Worm (Caenorhabditis elegans) whole organism, L1 larva: ENCODE measurements around the gene Y59H11AR.4.
A peak's percentile ranks its signal among the peaks of the same experiment; 100 is the strongest.

Experiments used
- C04F5.9 ChIP-seq: sonication (generic microtip); optimal IDR thresholded peaks from 2 replicates; lab custom pipeline; 2016; ENCODE audit warnings: missing genetic modification characterization, missing compliant biosample characterization
- C16A3.4 ChIP-seq: fragments of 150-350 bp; optimal IDR thresholded peaks from 2 replicates; lab custom pipeline; 2014; ENCODE audit warnings: missing biosample characterization, missing genetic modification characterization
- C34B4.2 ChIP-seq: sonication (generic microtip); optimal IDR thresholded peaks from 2 replicates; lab custom pipeline; 2017; ENCODE audit warnings: mild to moderate bottlenecking, missing genetic modification characterization, missing compliant biosample characterization
- aha-1 ChIP-seq: fragments of 150-350 bp; optimal IDR thresholded peaks from 2 replicates; lab custom pipeline; 2014; ENCODE audit warnings: missing biosample characterization, missing genetic modification characterization
- alr-1 ChIP-seq: fragments of 200-800 bp; sonication (Bioruptor generic); optimal IDR thresholded peaks from 2 replicates; lab custom pipeline; 2018; ENCODE audit warnings: borderline replicate concordance, mild to moderate bottlenecking, missing genetic modification characterization, missing compliant biosample characterization
- aly-2 ChIP-seq: fragments of 150-350 bp; optimal IDR thresholded peaks from 2 replicates; lab custom pipeline; 2014; ENCODE audit warnings: missing biosample characterization, missing genetic modification characterization
- ama-1 ChIP-seq: fragments of 150-350 bp; optimal IDR thresholded peaks from 2 replicates; lab custom pipeline; 2014
- blmp-1 ChIP-seq: fragments of 150-350 bp; optimal IDR thresholded peaks from 2 replicates; lab custom pipeline; 2014; ENCODE audit warnings: missing biosample characterization, missing genetic modification characterization
- ceh-63 ChIP-seq: fragments of 200-800 bp; sonication (Bioruptor generic); optimal IDR thresholded peaks from 2 replicates; lab custom pipeline; 2018; ENCODE audit warnings: mild to moderate bottlenecking, missing genetic modification characterization, missing compliant biosample characterization
- ceh-8 ChIP-seq: fragments of 200-800 bp; sonication (Bioruptor generic); optimal IDR thresholded peaks from 2 replicates; lab custom pipeline; 2018; ENCODE audit warnings: mild to moderate bottlenecking, missing genetic modification characterization, moderate library complexity, missing compliant biosample characterization
- ceh-82 ChIP-seq, 3 experiments: fragments of 150-350 bp in 1 of 3; sonication (generic microtip) in 2 of 3; optimal IDR thresholded peaks; 2 replicates each; lab custom pipeline; 2014 to 2017; ENCODE audit warnings: missing biosample characterization in 3 of 3, missing genetic modification characterization in 3 of 3
- ces-1 ChIP-seq: fragments of 150-350 bp; optimal IDR thresholded peaks from 2 replicates; lab custom pipeline; 2014; ENCODE audit warnings: missing biosample characterization, missing genetic modification reagents, missing genetic modification characterization
- dsc-1 ChIP-seq: sonication (generic microtip); optimal IDR thresholded peaks from 2 replicates; lab custom pipeline; 2016; ENCODE audit warnings: mild to moderate bottlenecking, missing genetic modification characterization, missing compliant biosample characterization
- efl-1 ChIP-seq, 4 experiments: fragments of 150-350 bp; optimal IDR thresholded peaks in 3 of 4; peaks in 1 of 4; 1 replicate in 1 of 4; 2 replicates in 3 of 4; lab custom pipeline; 2014; ENCODE audit warnings: missing biosample characterization in 2 of 4, missing genetic modification characterization in 2 of 4, missing genetic modification reagents in 2 of 4
- efl-3 ChIP-seq: fragments of 200-800 bp; sonication (Bioruptor generic); optimal IDR thresholded peaks from 2 replicates; lab custom pipeline; 2018; ENCODE audit warnings: mild to moderate bottlenecking, missing genetic modification characterization, missing compliant biosample characterization
- egl-27 ChIP-seq, 2 experiments: fragments of 150-350 bp in 1 of 2; sonication (generic microtip); optimal IDR thresholded peaks; 3 replicates each; lab custom pipeline; 2017 to 2018; ENCODE audit warnings: missing biosample characterization in 2 of 2, missing genetic modification characterization in 2 of 2, missing genetic modification reagents in 2 of 2
- elt-2 ChIP-seq: sonication (generic microtip); optimal IDR thresholded peaks from 2 replicates; lab custom pipeline; 2016; ENCODE audit warnings: missing genetic modification characterization, mild to moderate bottlenecking, inconsistent platforms, missing compliant biosample characterization, missing genetic modification reagents
- elt-3 ChIP-seq, 6 experiments: fragments of 150-350 bp in 1 of 6; sonication (generic microtip); optimal IDR thresholded peaks; 2 replicates each; lab custom pipeline; 2017 to 2018; ENCODE audit warnings: missing biosample characterization in 6 of 6, missing genetic modification characterization in 6 of 6, inconsistent platforms in 1 of 6
- ets-5 ChIP-seq: fragments of 200-800 bp; sonication (Bioruptor generic); IDR thresholded peaks from 2 replicates; pipeline ENCODE4 v1.3.6; 2022; ENCODE audit warnings: missing genetic modification characterization, missing compliant biosample characterization
- fos-1 ChIP-seq: fragments of 150-350 bp; optimal IDR thresholded peaks from 2 replicates; lab custom pipeline; 2014; ENCODE audit warnings: missing biosample characterization, missing genetic modification characterization
- hlh-17 ChIP-seq: fragments of 200-800 bp; sonication (Bioruptor generic); optimal IDR thresholded peaks from 2 replicates; lab custom pipeline; 2018; ENCODE audit warnings: missing genetic modification characterization, mild to moderate bottlenecking, missing compliant biosample characterization, moderate library complexity, borderline replicate concordance
- irx-1 ChIP-seq: sonication (generic microtip); optimal IDR thresholded peaks from 2 replicates; lab custom pipeline; 2016; ENCODE audit warnings: missing genetic modification characterization, missing compliant biosample characterization
- isw-1 ChIP-seq: fragments of 200-800 bp; sonication (Bioruptor generic); IDR thresholded peaks from 2 replicates; pipeline ENCODE4 v1.3.6; 2022; ENCODE audit warnings: missing genetic modification characterization, missing compliant biosample characterization
- jun-1 ChIP-seq: fragments of 150-350 bp; optimal IDR thresholded peaks from 2 replicates; lab custom pipeline; 2014; ENCODE audit warnings: missing biosample characterization, missing genetic modification reagents, missing genetic modification characterization
- lin-13 ChIP-seq: fragments of 150-350 bp; optimal IDR thresholded peaks from 2 replicates; lab custom pipeline; 2014; ENCODE audit warnings: missing biosample characterization, missing genetic modification reagents, missing genetic modification characterization
- lin-14 ChIP-seq: fragments of 200-800 bp; sonication (Bioruptor generic); optimal IDR thresholded peaks from 2 replicates; lab custom pipeline; 2018; ENCODE audit warnings: mild to moderate bottlenecking, missing genetic modification characterization, moderate library complexity, missing compliant biosample characterization
- lin-15B ChIP-seq: fragments of 150-350 bp; sonication (generic microtip); optimal IDR thresholded peaks from 3 replicates; lab custom pipeline; 2014; ENCODE audit warnings: missing biosample characterization, missing genetic modification characterization
- lir-3 ChIP-seq: sonication (generic microtip); optimal IDR thresholded peaks from 2 replicates; lab custom pipeline; 2016; ENCODE audit warnings: mild to moderate bottlenecking, missing genetic modification characterization, moderate library complexity, missing compliant biosample characterization; ENCODE audit not compliant: poor library complexity
- nhr-12 ChIP-seq: sonication (generic microtip); optimal IDR thresholded peaks from 2 replicates; lab custom pipeline; 2017; ENCODE audit warnings: missing biosample characterization, missing genetic modification characterization
- nhr-19 ChIP-seq: fragments of 200-800 bp; sonication (Bioruptor generic); conservative IDR thresholded peaks from 2 replicates; pipeline ENCODE4 v1.3.6; 2022; ENCODE audit warnings: missing genetic modification characterization, missing compliant biosample characterization
- nhr-20 ChIP-seq: sonication (generic microtip); optimal IDR thresholded peaks from 2 replicates; lab custom pipeline; 2016; ENCODE audit warnings: mild to moderate bottlenecking, missing genetic modification characterization, missing compliant biosample characterization
- nhr-237 ChIP-seq: fragments of 150-350 bp; optimal IDR thresholded peaks from 2 replicates; lab custom pipeline; 2014; ENCODE audit warnings: missing biosample characterization, missing genetic modification characterization
- nhr-28 ChIP-seq: fragments of 150-350 bp; optimal IDR thresholded peaks from 2 replicates; lab custom pipeline; 2014; ENCODE audit warnings: missing biosample characterization, missing genetic modification characterization
- nhr-47 ChIP-seq: sonication (generic microtip); optimal IDR thresholded peaks from 2 replicates; lab custom pipeline; 2016; ENCODE audit warnings: mild to moderate bottlenecking, missing genetic modification characterization, moderate library complexity, missing compliant biosample characterization
- nhr-76 ChIP-seq: sonication (generic microtip); optimal IDR thresholded peaks from 2 replicates; lab custom pipeline; 2017; ENCODE audit warnings: missing biosample characterization, missing genetic modification characterization
- nhr-77 ChIP-seq: fragments of 150-350 bp; optimal IDR thresholded peaks from 2 replicates; lab custom pipeline; 2014; ENCODE audit warnings: missing biosample characterization, missing genetic modification characterization
- nhr-85 ChIP-seq: sonication (generic microtip); peaks from one replicate; lab custom pipeline; 2016; ENCODE audit warnings: missing genetic modification characterization, inconsistent platforms, missing compliant biosample characterization
- nhr-90 ChIP-seq: sonication (generic microtip); optimal IDR thresholded peaks from 2 replicates; lab custom pipeline; 2016; ENCODE audit warnings: mild to moderate bottlenecking, missing genetic modification characterization, missing compliant biosample characterization; ENCODE audit not compliant: poor library complexity
- pax-3 ChIP-seq: fragments of 200-800 bp; sonication (Bioruptor generic); optimal IDR thresholded peaks from 2 replicates; lab custom pipeline; 2018; ENCODE audit warnings: mild to moderate bottlenecking, missing genetic modification characterization, moderate library complexity, missing compliant biosample characterization
- rnt-1 ChIP-seq: sonication (generic microtip); optimal IDR thresholded peaks from 2 replicates; lab custom pipeline; 2016; ENCODE audit warnings: mild to moderate bottlenecking, missing genetic modification characterization, moderate library complexity, missing compliant biosample characterization
- skn-1 ChIP-seq: fragments of 150-350 bp; optimal IDR thresholded peaks from 2 replicates; lab custom pipeline; 2014; ENCODE audit warnings: missing biosample characterization, missing genetic modification characterization
- snu-23 ChIP-seq: sonication (generic microtip); optimal IDR thresholded peaks from 2 replicates; lab custom pipeline; 2016; ENCODE audit warnings: missing genetic modification characterization, missing compliant biosample characterization
- sox-4 ChIP-seq: sonication (generic microtip); optimal IDR thresholded peaks from 2 replicates; lab custom pipeline; 2016; ENCODE audit warnings: missing genetic modification characterization, missing compliant biosample characterization
- swsn-7 ChIP-seq: sonication (generic microtip); optimal IDR thresholded peaks from 2 replicates; lab custom pipeline; 2016; ENCODE audit warnings: missing genetic modification characterization, missing compliant biosample characterization
- tbx-2 ChIP-seq: sonication (generic microtip); optimal IDR thresholded peaks from 2 replicates; lab custom pipeline; 2016; ENCODE audit warnings: missing genetic modification characterization, missing compliant biosample characterization
- unc-130 ChIP-seq: fragments of 150-350 bp; optimal IDR thresholded peaks from 2 replicates; lab custom pipeline; 2017; ENCODE audit warnings: missing biosample characterization, missing genetic modification characterization, inconsistent platforms
- unc-62 ChIP-seq: fragments of 150-350 bp; optimal IDR thresholded peaks from 2 replicates; lab custom pipeline; 2014; ENCODE audit warnings: missing biosample characterization, missing genetic modification reagents, missing genetic modification characterization
- unc-86 ChIP-seq: sonication (generic microtip); optimal IDR thresholded peaks from 2 replicates; lab custom pipeline; 2016; ENCODE audit warnings: missing genetic modification characterization, missing compliant biosample characterization
- unc-98 ChIP-seq: fragments of 200-800 bp; sonication (Bioruptor generic); IDR thresholded peaks from 2 replicates; pipeline ENCODE4 v1.3.6; 2022; ENCODE audit warnings: missing genetic modification characterization, missing compliant biosample characterization
- vab-15 ChIP-seq: sonication (generic microtip); optimal IDR thresholded peaks from 2 replicates; lab custom pipeline; 2017; ENCODE audit warnings: missing genotype, mild to moderate bottlenecking, missing genetic modification characterization, missing compliant biosample characterization
- zip-4 ChIP-seq: fragments of 200-800 bp; sonication (Bioruptor generic); optimal IDR thresholded peaks from 2 replicates; lab custom pipeline; 2018; ENCODE audit warnings: mild to moderate bottlenecking, missing genetic modification characterization, moderate library complexity, missing compliant biosample characterization
- ztf-11 ChIP-seq, 2 experiments: sonication (generic microtip); optimal IDR thresholded peaks; 2 replicates each; lab custom pipeline; 2016 to 2017; ENCODE audit warnings: missing genetic modification characterization in 2 of 2, missing biosample characterization in 1 of 2, missing compliant biosample characterization in 1 of 2
- ztf-4 ChIP-seq: fragments of 150-350 bp; optimal IDR thresholded peaks from 2 replicates; lab custom pipeline; 2014; ENCODE audit warnings: missing biosample characterization, missing genetic modification characterization

The Y59H11AR.4 gene

DNA sequence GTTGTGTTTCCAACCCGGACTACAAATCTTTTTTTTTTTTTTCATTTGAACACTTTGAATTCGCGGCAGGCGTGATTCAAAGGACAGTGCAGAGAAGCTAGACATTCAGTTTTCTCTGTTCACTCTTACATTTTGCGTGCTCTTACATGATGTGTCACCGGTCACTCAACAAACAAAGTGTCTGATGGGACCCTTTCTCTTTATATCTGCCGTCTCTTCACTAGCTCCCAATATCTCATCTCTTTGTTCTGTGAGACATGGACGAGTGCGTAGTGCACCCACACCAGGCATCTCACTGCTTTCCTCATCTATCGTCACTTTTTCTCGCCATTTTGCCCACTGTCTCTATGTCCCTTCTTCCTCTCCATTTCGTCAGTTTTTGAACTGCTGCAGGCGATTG lies 13.5 kb downstream of the Y59H11AR.4 start (continued):
- TF ChIP-seq C34B4.2 (no peak), nhr-77 (peak; percentile 39), aha-1 (tag; lab: Kevin White, UChicago) (no peak), skn-1 (tag; lab: Kevin White, UChicago) (no peak), fos-1 (tag; lab: Kevin White, UChicago) (peak; percentile 4), ztf-11 (tag; optimal IDR thresholded peaks at IDR 0.05; lab: Kevin White, UChicago) (no peak), nhr-28 (no peak), nhr-20 (tag; lab: Kevin White, UChicago) (peak; percentile 37), zip-4 (GFP tag; lab: Kevin White, UChicago) (no peak), dsc-1 (tag; lab: Kevin White, UChicago) (no peak), aly-2 (tag; lab: Kevin White, UChicago) (no peak), unc-86 (tag; lab: Kevin White, UChicago) (peak; percentile 66), nhr-47 (tag; lab: Kevin White, UChicago) (peak; percentile 14), nhr-19 (GFP tag; lab: Robert Waterston, UW) (peak; percentile 47), hlh-17 (no peak), lir-3 (tag; lab: Kevin White, UChicago) (no peak), lin-14 (GFP tag; lab: Kevin White, UChicago) (peak; percentile 89), efl-3 (GFP tag; lab: Kevin White, UChicago) (no peak), pax-3 (no peak), ceh-8 (GFP tag; lab: Kevin White, UChicago) (peak; percentile 9), unc-130 (tag; lab: Kevin White, UChicago) (no peak), C04F5.9 (tag; lab: Kevin White, UChicago) (no peak), blmp-1 (peak; percentile 34), unc-98 (GFP tag; lab: Robert Waterston, UW) (no peak), swsn-7 (peak; percentile 38), lin-15B (peak; percentile 55), nhr-90 (no peak), alr-1 (tag; lab: Kevin White, UChicago) (no peak), ceh-82 (tag; optimal IDR thresholded peaks at IDR 0.05; lab: Kevin White, UChicago) (peak in 2 of 3 experiments; percentile 42 to 50), egl-27 (tag; optimal IDR thresholded peaks at IDR 0.05; lab: Kevin White, UChicago) (peak in 1 of 2 experiments; percentile 70), jun-1 (tag; lab: Kevin White, UChicago) (peak; percentile 24), isw-1 (no peak; the same call in 1 of the 2 replicates), nhr-76 (tag; lab: Kevin White, UChicago) (no peak), nhr-237 (tag; lab: Kevin White, UChicago) (no peak), unc-62 (no peak), vab-15 (tag; lab: Kevin White, UChicago) (no peak), C16A3.4 (tag; lab: Kevin White, UChicago) (no peak), tbx-2 (tag; lab: Kevin White, UChicago) (peak; percentile 41), lin-13 (GFP tag; lab: Kevin White, UChicago) (peak; percentile 44), efl-1 (optimal IDR thresholded peaks at IDR 0.05; lab: Kevin White, UChicago) (peak; percentile 55 to 59), efl-1 (GFP tag; optimal IDR thresholded peaks at IDR 0.05 in 1 of 2; lab: Kevin White, UChicago) (peak in 1 of 2 experiments; percentile 31), ces-1 (GFP tag; lab: Kevin White, UChicago) (no peak), elt-2 (no peak), sox-4 (tag; lab: Kevin White, UChicago) (no peak), ztf-4 (tag; lab: Kevin White, UChicago) (peak; percentile 28), snu-23 (GFP tag; lab: Kevin White, UChicago) (peak; percentile 58), ceh-63 (GFP tag; lab: Kevin White, UChicago) (no peak), ama-1 (lab: Kevin White, UChicago) (no peak), nhr-12 (tag; lab: Kevin White, UChicago) (no peak), rnt-1 (tag; lab: Kevin White, UChicago) (peak; percentile 86), nhr-85 (tag; lab: Kevin White, UChicago) (peak; percentile 81), elt-3 (tag; optimal IDR thresholded peaks at IDR 0.05; lab: Kevin White, UChicago) (no peak), irx-1 (peak; percentile 3), ets-5 (GFP tag; lab: Robert Waterston, UW) (no peak)
